Worm (Caenorhabditis elegans) whole organism, L1 larva: ENCODE results near the gene Y97E10AR.6.

Source experiments
- C34B4.2 ChIP-seq: sonication (generic microtip); optimal IDR thresholded peaks from 2 replicates; lab custom pipeline; 2017; ENCODE audit warnings: mild to moderate bottlenecking, missing genetic modification characterization, missing compliant biosample characterization
- F16B12.6 ChIP-seq: fragments of 150-350 bp; optimal IDR thresholded peaks from 2 replicates; lab custom pipeline; 2014; ENCODE audit warnings: missing biosample characterization, missing genetic modification characterization
- aha-1 ChIP-seq: fragments of 150-350 bp; optimal IDR thresholded peaks from 2 replicates; lab custom pipeline; 2014; ENCODE audit warnings: missing biosample characterization, missing genetic modification characterization
- ama-1 ChIP-seq: fragments of 150-350 bp; optimal IDR thresholded peaks from 2 replicates; lab custom pipeline; 2014
- blmp-1 ChIP-seq: fragments of 150-350 bp; optimal IDR thresholded peaks from 2 replicates; lab custom pipeline; 2014; ENCODE audit warnings: missing biosample characterization, missing genetic modification characterization
- ceh-8 ChIP-seq: fragments of 200-800 bp; sonication (Bioruptor generic); optimal IDR thresholded peaks from 2 replicates; lab custom pipeline; 2018; ENCODE audit warnings: mild to moderate bottlenecking, missing genetic modification characterization, moderate library complexity, missing compliant biosample characterization
- ceh-88 ChIP-seq: fragments of 200-800 bp; sonication (Bioruptor generic); IDR thresholded peaks from 2 replicates; pipeline ENCODE4 v1.3.6; 2022; ENCODE audit warnings: missing genetic modification characterization, missing compliant biosample characterization
- ceh-90 ChIP-seq: sonication (generic microtip); optimal IDR thresholded peaks from 2 replicates; lab custom pipeline; 2016; ENCODE audit warnings: missing genetic modification characterization, missing compliant biosample characterization
- dpl-1 ChIP-seq, 3 experiments: fragments of 150-350 bp in 2 of 3; sonication (generic microtip) in 1 of 3; optimal IDR thresholded peaks; 2 replicates each; lab custom pipeline; 2014 to 2017; ENCODE audit warnings: missing biosample characterization in 3 of 3, missing genetic modification characterization in 3 of 3, missing genetic modification reagents in 3 of 3
- efl-1 ChIP-seq, 4 experiments: fragments of 150-350 bp; optimal IDR thresholded peaks in 3 of 4; peaks in 1 of 4; 1 replicate in 1 of 4; 2 replicates in 3 of 4; lab custom pipeline; 2014; ENCODE audit warnings: missing biosample characterization in 2 of 4, missing genetic modification characterization in 2 of 4, missing genetic modification reagents in 2 of 4
- efl-3 ChIP-seq: fragments of 200-800 bp; sonication (Bioruptor generic); optimal IDR thresholded peaks from 2 replicates; lab custom pipeline; 2018; ENCODE audit warnings: mild to moderate bottlenecking, missing genetic modification characterization, missing compliant biosample characterization
- elt-2 ChIP-seq: sonication (generic microtip); optimal IDR thresholded peaks from 2 replicates; lab custom pipeline; 2016; ENCODE audit warnings: missing genetic modification characterization, mild to moderate bottlenecking, inconsistent platforms, missing compliant biosample characterization, missing genetic modification reagents
- elt-3 ChIP-seq, 6 experiments: fragments of 150-350 bp in 1 of 6; sonication (generic microtip); optimal IDR thresholded peaks; 2 replicates each; lab custom pipeline; 2017 to 2018; ENCODE audit warnings: missing biosample characterization in 6 of 6, missing genetic modification characterization in 6 of 6, inconsistent platforms in 1 of 6
- fkh-10 ChIP-seq: sonication (generic microtip); optimal IDR thresholded peaks from 2 replicates; lab custom pipeline; 2017; ENCODE audit warnings: missing biosample characterization, missing genetic modification reagents, missing genetic modification characterization
- grh-1 ChIP-seq: fragments of 200-800 bp; sonication (Bioruptor generic); IDR thresholded peaks from 2 replicates; pipeline ENCODE4 v1.3.6; 2022; ENCODE audit warnings: missing genetic modification reagents, missing genetic modification characterization, missing compliant biosample characterization
- hlh-17 ChIP-seq: fragments of 200-800 bp; sonication (Bioruptor generic); optimal IDR thresholded peaks from 2 replicates; lab custom pipeline; 2018; ENCODE audit warnings: missing genetic modification characterization, mild to moderate bottlenecking, missing compliant biosample characterization, moderate library complexity, borderline replicate concordance
- hlh-4 ChIP-seq: sonication (generic microtip); optimal IDR thresholded peaks from 2 replicates; lab custom pipeline; 2016; ENCODE audit warnings: mild to moderate bottlenecking, missing genetic modification characterization, missing compliant biosample characterization
- hpl-2 ChIP-seq: fragments of 150-350 bp; optimal IDR thresholded peaks from 2 replicates; lab custom pipeline; 2014; ENCODE audit warnings: missing biosample characterization, missing genetic modification reagents, missing genetic modification characterization
- irx-1 ChIP-seq: sonication (generic microtip); optimal IDR thresholded peaks from 2 replicates; lab custom pipeline; 2016; ENCODE audit warnings: missing genetic modification characterization, missing compliant biosample characterization
- isw-1 ChIP-seq: fragments of 200-800 bp; sonication (Bioruptor generic); IDR thresholded peaks from 2 replicates; pipeline ENCODE4 v1.3.6; 2022; ENCODE audit warnings: missing genetic modification characterization, missing compliant biosample characterization
- lin-14 ChIP-seq: fragments of 200-800 bp; sonication (Bioruptor generic); optimal IDR thresholded peaks from 2 replicates; lab custom pipeline; 2018; ENCODE audit warnings: mild to moderate bottlenecking, missing genetic modification characterization, moderate library complexity, missing compliant biosample characterization
- lin-35 ChIP-seq, 2 experiments: fragments of 150-350 bp; optimal IDR thresholded peaks; 2 replicates each; lab custom pipeline; 2014; ENCODE audit warnings: missing biosample characterization in 2 of 2, missing genetic modification characterization in 2 of 2, missing genetic modification reagents in 2 of 2
- lir-3 ChIP-seq: sonication (generic microtip); optimal IDR thresholded peaks from 2 replicates; lab custom pipeline; 2016; ENCODE audit warnings: mild to moderate bottlenecking, missing genetic modification characterization, moderate library complexity, missing compliant biosample characterization; ENCODE audit not compliant: poor library complexity
- lsy-2 ChIP-seq, 2 experiments: fragments of 150-350 bp; optimal IDR thresholded peaks; 2 replicates each; lab custom pipeline; 2014; ENCODE audit warnings: missing biosample characterization in 2 of 2, missing genetic modification characterization in 2 of 2
- mab-9 ChIP-seq: fragments of 200-800 bp; sonication (Bioruptor generic); IDR thresholded peaks from 2 replicates; pipeline ENCODE4 v1.3.6; 2022; ENCODE audit warnings: missing genetic modification reagents, missing genetic modification characterization, missing compliant biosample characterization
- mdl-1 ChIP-seq, 2 experiments: fragments of 150-350 bp; optimal IDR thresholded peaks; 2 replicates each; lab custom pipeline; 2014 to 2017; ENCODE audit warnings: missing biosample characterization in 2 of 2, missing genetic modification characterization in 2 of 2, inconsistent platforms in 1 of 2
- mep-1 ChIP-seq: fragments of 150-350 bp; optimal IDR thresholded peaks from 2 replicates; lab custom pipeline; 2014; ENCODE audit warnings: missing biosample characterization, missing genetic modification characterization
- nhr-11 ChIP-seq: fragments of 150-350 bp; optimal IDR thresholded peaks from 2 replicates; lab custom pipeline; 2014; ENCODE audit warnings: missing biosample characterization, missing genetic modification characterization
- nhr-19 ChIP-seq: fragments of 200-800 bp; sonication (Bioruptor generic); conservative IDR thresholded peaks from 2 replicates; pipeline ENCODE4 v1.3.6; 2022; ENCODE audit warnings: missing genetic modification characterization, missing compliant biosample characterization
- nhr-20 ChIP-seq: sonication (generic microtip); optimal IDR thresholded peaks from 2 replicates; lab custom pipeline; 2016; ENCODE audit warnings: mild to moderate bottlenecking, missing genetic modification characterization, missing compliant biosample characterization
- nhr-47 ChIP-seq: sonication (generic microtip); optimal IDR thresholded peaks from 2 replicates; lab custom pipeline; 2016; ENCODE audit warnings: mild to moderate bottlenecking, missing genetic modification characterization, moderate library complexity, missing compliant biosample characterization
- nhr-71 ChIP-seq: sonication (generic microtip); optimal IDR thresholded peaks from 2 replicates; lab custom pipeline; 2016; ENCODE audit warnings: mild to moderate bottlenecking, missing genetic modification characterization, moderate library complexity, missing compliant biosample characterization
- nhr-76 ChIP-seq: sonication (generic microtip); optimal IDR thresholded peaks from 2 replicates; lab custom pipeline; 2017; ENCODE audit warnings: missing biosample characterization, missing genetic modification characterization
- nhr-85 ChIP-seq: sonication (generic microtip); peaks from one replicate; lab custom pipeline; 2016; ENCODE audit warnings: missing genetic modification characterization, inconsistent platforms, missing compliant biosample characterization
- nhr-90 ChIP-seq: sonication (generic microtip); optimal IDR thresholded peaks from 2 replicates; lab custom pipeline; 2016; ENCODE audit warnings: mild to moderate bottlenecking, missing genetic modification characterization, missing compliant biosample characterization; ENCODE audit not compliant: poor library complexity
- skn-1 ChIP-seq: fragments of 150-350 bp; optimal IDR thresholded peaks from 2 replicates; lab custom pipeline; 2014; ENCODE audit warnings: missing biosample characterization, missing genetic modification characterization
- snpc-4 ChIP-seq: fragments of 150-350 bp; optimal IDR thresholded peaks from 2 replicates; lab custom pipeline; 2014; ENCODE audit warnings: missing biosample characterization, missing genetic modification characterization
- snu-23 ChIP-seq: sonication (generic microtip); optimal IDR thresholded peaks from 2 replicates; lab custom pipeline; 2016; ENCODE audit warnings: missing genetic modification characterization, missing compliant biosample characterization
- sup-37 ChIP-seq: fragments of 200-800 bp; sonication (Bioruptor generic); optimal IDR thresholded peaks from 2 replicates; lab custom pipeline; 2018; ENCODE audit warnings: mild to moderate bottlenecking, missing genetic modification characterization, missing compliant biosample characterization
- swsn-7 ChIP-seq: sonication (generic microtip); optimal IDR thresholded peaks from 2 replicates; lab custom pipeline; 2016; ENCODE audit warnings: missing genetic modification characterization, missing compliant biosample characterization
- tlp-1 ChIP-seq: fragments of 150-350 bp; optimal IDR thresholded peaks from 2 replicates; lab custom pipeline; 2014; ENCODE audit warnings: missing biosample characterization, missing genetic modification characterization
- unc-130 ChIP-seq: fragments of 150-350 bp; optimal IDR thresholded peaks from 2 replicates; lab custom pipeline; 2017; ENCODE audit warnings: missing biosample characterization, missing genetic modification characterization, inconsistent platforms
- unc-62 ChIP-seq: fragments of 150-350 bp; optimal IDR thresholded peaks from 2 replicates; lab custom pipeline; 2014; ENCODE audit warnings: missing biosample characterization, missing genetic modification reagents, missing genetic modification characterization
- unc-86 ChIP-seq: sonication (generic microtip); optimal IDR thresholded peaks from 2 replicates; lab custom pipeline; 2016; ENCODE audit warnings: missing genetic modification characterization, missing compliant biosample characterization
- xbp-1 ChIP-seq: sonication (generic microtip); optimal IDR thresholded peaks from 2 replicates; lab custom pipeline; 2016; ENCODE audit warnings: missing genetic modification characterization, missing compliant biosample characterization
- ztf-4 ChIP-seq: fragments of 150-350 bp; optimal IDR thresholded peaks from 2 replicates; lab custom pipeline; 2014; ENCODE audit warnings: missing biosample characterization, missing genetic modification characterization

Y97E10AR.6 gene

DNA sequence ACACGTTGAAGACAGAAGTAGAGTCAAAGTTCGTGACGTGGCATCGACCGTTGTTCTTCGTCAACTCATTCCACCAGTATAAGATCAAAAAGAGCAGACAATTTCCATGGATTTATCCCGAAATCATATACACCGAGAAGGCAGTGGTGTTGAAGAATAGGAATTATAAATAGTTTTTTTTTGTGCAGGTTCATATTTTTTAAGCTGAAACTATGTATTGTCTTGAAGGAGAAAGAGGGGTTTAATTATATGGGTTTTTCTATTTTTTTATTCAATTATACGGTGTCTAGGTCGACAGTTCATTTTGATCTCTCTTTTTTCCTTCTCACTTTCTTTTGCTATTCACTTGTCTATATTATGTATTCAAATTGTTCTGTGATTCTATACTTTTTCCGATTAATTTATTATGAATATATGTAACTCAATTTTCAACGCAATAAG, 25.4 kb upstream of the Y97E10AR.6 start:
- TF ChIP-seq nhr-47 (tag; lab: Kevin White, UChicago): peak; percentile 28
- peak; percentile 30 to 32 for TF ChIP-seq lsy-2 (tag; optimal IDR thresholded peaks at IDR 0.05; lab: Kevin White, UChicago)
- no peak for TF ChIP-seq mdl-1 (tag; optimal IDR thresholded peaks at IDR 0.05; lab: Kevin White, UChicago)
- peak in 1 of 2 experiments; percentile 26 for TF ChIP-seq lin-35 (GFP tag; optimal IDR thresholded peaks at IDR 0.05; lab: Kevin White, UChicago)
- TF ChIP-seq nhr-85 (tag; lab: Kevin White, UChicago): peak; percentile 77
- peak; percentile 48 for TF ChIP-seq nhr-20 (tag; lab: Kevin White, UChicago)
- peak; percentile 66 for TF ChIP-seq nhr-90 (tag; lab: Kevin White, UChicago)
- no peak for TF ChIP-seq sup-37 (GFP tag; lab: Kevin White, UChicago)
- no peak for TF ChIP-seq efl-1 (optimal IDR thresholded peaks at IDR 0.05; lab: Kevin White, UChicago)
- no peak for TF ChIP-seq efl-1 (GFP tag; optimal IDR thresholded peaks at IDR 0.05 in 1 of 2; lab: Kevin White, UChicago)
- no peak for TF ChIP-seq hlh-4 (tag; lab: Kevin White, UChicago)
- TF ChIP-seq nhr-71 (tag; lab: Kevin White, UChicago): peak; percentile 57
- TF ChIP-seq ama-1 (lab: Kevin White, UChicago): no peak
- TF ChIP-seq elt-2 (tag; lab: Kevin White, UChicago): no peak
- TF ChIP-seq skn-1 (tag; lab: Kevin White, UChicago): no peak
- peak; percentile 72 for TF ChIP-seq ztf-4 (tag; lab: Kevin White, UChicago)
- peak; percentile 40 for TF ChIP-seq mep-1 (tag; lab: Kevin White, UChicago)
- no peak for TF ChIP-seq aha-1 (tag; lab: Kevin White, UChicago)
- no peak for TF ChIP-seq irx-1 (tag; lab: Kevin White, UChicago)
- TF ChIP-seq grh-1: peak; percentile 46
- TF ChIP-seq ceh-88: no peak
- TF ChIP-seq swsn-7 (tag; lab: Kevin White, UChicago): peak; percentile 13
- no peak for TF ChIP-seq snpc-4 (tag; lab: Kevin White, UChicago)
- peak; percentile 46 for TF ChIP-seq snu-23 (GFP tag; lab: Kevin White, UChicago)
- peak in 2 of 6 experiments; percentile 42 to 73 for TF ChIP-seq elt-3 (tag; optimal IDR thresholded peaks at IDR 0.05; lab: Kevin White, UChicago)
- TF ChIP-seq isw-1 (GFP tag; lab: Robert Waterston, UW): no peak
- peak; percentile 27 for TF ChIP-seq blmp-1 (tag; lab: Kevin White, UChicago)
- no peak for TF ChIP-seq unc-130 (tag; lab: Kevin White, UChicago)
- TF ChIP-seq nhr-19 (GFP tag; lab: Robert Waterston, UW): peak; percentile 13

DNA sequence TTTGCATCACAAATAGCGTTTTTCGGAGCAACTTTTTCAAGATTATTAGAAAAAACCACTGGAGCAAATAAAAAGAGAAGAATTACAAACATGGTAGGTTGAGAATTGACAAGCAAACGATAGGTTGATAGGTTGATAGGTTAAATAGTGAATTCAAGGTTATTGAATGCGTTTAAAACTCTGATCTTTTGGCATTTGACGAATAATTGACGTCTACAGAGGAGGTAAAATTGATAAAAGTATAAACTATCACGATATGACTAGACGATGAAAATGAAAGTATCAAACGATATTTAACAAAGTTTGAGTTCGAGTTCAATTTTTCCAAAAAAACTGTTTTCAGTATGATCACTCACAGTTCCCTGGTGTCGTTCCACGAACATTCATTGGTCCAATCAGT, 22.2 kb upstream of the Y97E10AR.6 start, which contains the start of gene ZC513.14:
TSS of gene ZC513.14 (minus strand) at position 101 of the 400 bp plus-strand sequence.
- TF ChIP-seq mab-9 (GFP tag; lab: Robert Waterston, UW): no peak

DNA sequence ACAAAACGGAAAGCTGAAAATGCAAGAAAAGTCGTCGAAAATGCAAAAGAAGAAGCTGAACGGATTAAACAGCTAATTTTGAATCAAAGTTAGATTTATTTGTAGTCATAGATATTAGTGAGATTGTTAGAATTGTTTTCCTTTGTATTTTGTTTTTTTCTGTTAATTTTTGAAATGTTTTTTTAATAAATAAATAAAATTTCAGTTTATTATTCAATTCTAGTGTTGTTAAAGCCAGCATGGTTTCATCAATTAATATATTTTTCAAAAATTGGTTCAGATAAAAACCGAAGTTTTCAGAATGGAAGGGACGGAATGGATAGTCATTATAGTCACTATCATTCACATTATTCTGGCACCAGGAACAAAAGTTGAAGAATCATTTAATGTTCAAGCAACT, 21.1 kb upstream of the Y97E10AR.6 start, which contains the start of gene algn-12:
TSS of gene algn-12 (plus strand) at position 301 of the 400 bp plus-strand sequence.
- TF ChIP-seq nhr-71 (tag; lab: Kevin White, UChicago) (no peak), grh-1 (no peak), xbp-1 (tag; lab: Kevin White, UChicago) (no peak), C34B4.2 (tag; lab: Kevin White, UChicago) (no peak), nhr-76 (tag; lab: Kevin White, UChicago) (no peak), ceh-8 (GFP tag; lab: Kevin White, UChicago) (no peak)

DNA sequence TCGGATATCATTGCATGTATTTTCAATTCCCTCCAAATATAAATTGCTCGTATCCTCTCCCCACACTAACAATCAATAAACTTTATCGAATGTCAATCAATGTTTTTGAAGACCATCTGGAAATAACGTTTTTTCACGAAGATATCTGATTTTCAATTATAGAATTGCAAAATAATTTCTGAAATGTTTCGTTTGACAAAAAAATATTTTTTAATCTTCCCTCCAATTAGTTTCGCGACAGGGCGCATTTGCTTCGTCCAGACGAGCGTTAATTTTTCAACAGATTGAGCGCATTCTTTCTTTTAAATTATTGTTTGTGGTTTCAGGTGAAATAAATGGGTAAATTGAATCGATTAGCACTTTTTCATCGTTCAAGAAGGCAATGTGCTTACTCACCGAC, 17.4 kb upstream of the Y97E10AR.6 start, which contains the start of gene vars-1:
TSS of gene vars-1 (plus strand) at position 291 of the 400 bp plus-strand sequence.
- TF ChIP-seq ceh-90 (tag; lab: Kevin White, UChicago) (no peak), efl-1 (optimal IDR thresholded peaks at IDR 0.05; lab: Kevin White, UChicago) (peak; percentile 97 to 99), efl-1 (GFP tag; optimal IDR thresholded peaks at IDR 0.05 in 1 of 2; lab: Kevin White, UChicago) (peak; percentile 97 to 100), lin-14 (no peak), F16B12.6 (peak; percentile 52), unc-62 (GFP tag; lab: Kevin White, UChicago) (no peak), sup-37 (GFP tag; lab: Kevin White, UChicago) (no peak), lir-3 (no peak), fkh-10 (GFP tag; lab: Kevin White, UChicago) (no peak), hlh-17 (GFP tag; lab: Kevin White, UChicago) (no peak), hpl-2 (no peak), grh-1 (no peak), dpl-1 (GFP tag; optimal IDR thresholded peaks at IDR 0.05; lab: Kevin White, UChicago) (peak; percentile 92 to 97 (median 97)), xbp-1 (tag; lab: Kevin White, UChicago) (peak; percentile 58), unc-130 (tag; lab: Kevin White, UChicago) (peak; percentile 63), lsy-2 (tag; optimal IDR thresholded peaks at IDR 0.05; lab: Kevin White, UChicago) (peak; percentile 74 to 84), unc-86 (peak; percentile 39), nhr-11 (tag; lab: Kevin White, UChicago) (no peak), efl-3 (GFP tag; lab: Kevin White, UChicago) (no peak), tlp-1 (tag; lab: Kevin White, UChicago) (no peak)
